Worm (Caenorhabditis elegans): ENCODE measurements around the gene ehbp-1.

- TF ChIP-seq him-1 (tag; optimal IDR thresholded peaks at IDR 0.05) = no peak
- TF ChIP-seq W03F9.2 (tag; optimal IDR thresholded peaks at IDR 0.05) = no peak
- TF ChIP-seq dao-5 (tag; optimal IDR thresholded peaks at IDR 0.05) = no peak
Observed at ce11 chrV:9587619-9588018, 37.2 kb downstream of the ehbp-1 start.

Data from whole organism, L4/young adult.